Fruit fly (Drosophila melanogaster): ENCODE data around the gene Pgant5.

Gene Pgant5

DNA sequence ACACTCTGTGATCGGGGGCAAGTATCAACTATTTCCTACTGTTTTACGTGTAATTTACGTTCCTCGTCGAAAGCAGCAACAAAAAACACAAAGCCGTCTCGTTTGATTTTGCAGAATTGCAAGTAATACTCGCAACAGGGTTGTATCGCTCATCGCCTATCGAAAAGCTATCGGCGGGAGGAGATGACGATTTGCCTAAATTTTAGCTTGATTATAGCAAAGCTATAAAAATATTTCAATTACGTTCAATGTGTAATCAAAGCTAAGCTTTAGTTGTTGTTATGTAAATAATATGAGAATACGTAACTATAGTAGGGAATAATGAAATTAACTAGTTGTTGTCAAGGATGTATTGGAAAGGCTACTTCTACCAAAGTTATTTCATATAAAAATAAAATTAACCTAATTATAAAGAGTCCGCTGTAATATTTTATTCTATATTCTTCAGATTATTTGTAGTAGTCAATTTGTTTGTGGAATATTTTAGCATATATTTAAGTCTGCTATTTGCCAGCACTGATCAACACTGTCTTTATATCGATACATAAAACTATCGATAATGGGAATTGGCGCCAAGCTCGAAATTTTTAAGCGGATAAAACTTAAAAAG, 33.6 kb downstream of the Pgant5 start, which contains the start of gene Rpn11 (continued):
- TF ChIP-seq stwl (tag; optimal IDR thresholded peaks at IDR 0.05) (peak; percentile 43), z (GFP tag; IDR thresholded peaks at IDR 0.05) (no peak), CG1647 (GFP tag; optimal IDR thresholded peaks at IDR 0.05) (no peak), klu (GFP tag; IDR thresholded peaks at IDR 0.05) (no peak), CG10462 (GFP tag; optimal IDR thresholded peaks at IDR 0.05) (peak; percentile 11), CG32767 (GFP tag; IDR thresholded peaks at IDR 0.05) (no peak), chm (GFP tag; IDR thresholded peaks at IDR 0.05) (no peak), TFAM (GFP tag; optimal IDR thresholded peaks at IDR 0.05) (no peak), Dip3 (GFP tag; optimal IDR thresholded peaks at IDR 0.05) (peak; percentile 34), ash1 (GFP tag; optimal IDR thresholded peaks at IDR 0.05) (no peak), Ets97D (GFP tag; optimal IDR thresholded peaks at IDR 0.05) (peak; percentile 24), CG16813 (GFP tag; IDR thresholded peaks at IDR 0.05; ENCODE audit: partially characterized antibody) (peak; percentile 46; the same call in 1 of the 3 replicates), Blimp-1 (GFP tag; optimal IDR thresholded peaks at IDR 0.05) (peak; percentile 56), CG13296 (GFP tag; optimal IDR thresholded peaks at IDR 0.05) (peak; percentile 68), Kr (GFP tag; optimal IDR thresholded peaks at IDR 0.05) (no peak), Abd-B (GFP tag; optimal IDR thresholded peaks at IDR 0.05) (peak; percentile 76), CG18476 (GFP tag; optimal IDR thresholded peaks at IDR 0.05) (peak; percentile 37), Dp (GFP tag; optimal IDR thresholded peaks at IDR 0.05) (peak; percentile 87), yki (optimal IDR thresholded peaks at IDR 0.05) (no peak), Atf-2 (GFP tag; optimal IDR thresholded peaks at IDR 0.05) (peak; percentile 31), unc-4 (GFP tag; IDR thresholded peaks at IDR 0.05; ENCODE audit: partially characterized antibody) (peak; percentile 38; the same call in 1 of the 2 replicates), jumu (GFP tag; optimal IDR thresholded peaks at IDR 0.05) (no peak), CG10267 (tag; optimal IDR thresholded peaks at IDR 0.05) (peak; percentile 90), CrebB (tag; optimal IDR thresholded peaks at IDR 0.05) (no peak), CG11247 (GFP tag; IDR thresholded peaks at IDR 0.05) (no peak), CG12942 (GFP tag; optimal IDR thresholded peaks at IDR 0.05) (peak; percentile 25), Eip74EF (GFP tag; optimal IDR thresholded peaks at IDR 0.05) (peak in 1 of 2 experiments; percentile 37), CG18011 (GFP tag; optimal IDR thresholded peaks at IDR 0.05) (no peak), da (GFP tag; optimal IDR thresholded peaks at IDR 0.05) (no peak), luna (GFP tag; optimal IDR thresholded peaks at IDR 0.05) (no peak), mam (GFP tag; optimal IDR thresholded peaks at IDR 0.05) (peak; percentile 24), Scr (GFP tag; IDR thresholded peaks at IDR 0.05; ENCODE audit: partially characterized antibody) (peak; percentile 66), CG11504 (tag; optimal IDR thresholded peaks at IDR 0.05) (peak; percentile 73), stc (GFP tag; IDR thresholded peaks at IDR 0.05) (no peak), pita (GFP tag; optimal IDR thresholded peaks at IDR 0.05) (no peak), CG11695 (GFP tag; IDR thresholded peaks at IDR 0.05) (no peak), usp (GFP tag; optimal IDR thresholded peaks at IDR 0.05) (no peak), Deaf1 (tag; optimal IDR thresholded peaks at IDR 0.05) (peak; percentile 26), CG32532 (GFP tag; IDR thresholded peaks at IDR 0.05) (no peak; the same call in 1 of the 2 replicates), Hand (GFP tag; optimal IDR thresholded peaks at IDR 0.05) (peak; percentile 33), maf-S (GFP tag; optimal IDR thresholded peaks at IDR 0.05) (peak; percentile 25), CG7745 (tag; optimal IDR thresholded peaks at IDR 0.05) (no peak), lola (GFP tag; optimal IDR thresholded peaks at IDR 0.05) (peak in 1 of 3 experiments; percentile 80), run (tag; optimal IDR thresholded peaks at IDR 0.05) (no peak), lab (GFP tag; optimal IDR thresholded peaks at IDR 0.05) (peak; percentile 62), unpg (GFP tag; optimal IDR thresholded peaks at IDR 0.05) (peak; percentile 41), CG13624 (GFP tag; optimal IDR thresholded peaks at IDR 0.05) (peak; percentile 52), Oaz (GFP tag; IDR thresholded peaks at IDR 0.05) (no peak), nau (GFP tag; optimal IDR thresholded peaks at IDR 0.05) (no peak), CG6765 (GFP tag; optimal IDR thresholded peaks at IDR 0.05) (no peak)
